Fruit fly (Drosophila melanogaster) whole organism, embryonic: ENCODE data around the gene CSN5.

ENCODE experiments used
- BEAF-32 ChIP-seq: fragments of 200-800 bp; sonication (Bioruptor generic); optimal IDR thresholded peaks from 3 replicates; lab custom pipeline; 2017; ENCODE audit warnings: missing biosample characterization, missing genetic modification characterization, mild to moderate bottlenecking, moderate library complexity, missing genetic modification reagents
- Bgb ChIP-seq: fragments of 200-800 bp; sonication (Bioruptor generic); IDR thresholded peaks from 2 replicates; pipeline ENCODE4 v1.3.6; 2022; ENCODE audit warnings: missing biosample characterization, missing genetic modification characterization; ENCODE audit not compliant: partially characterized antibody
- CG10267 ChIP-seq: fragments of 200-800 bp; sonication (Bioruptor generic); optimal IDR thresholded peaks from 2 replicates; lab custom pipeline; 2018; ENCODE audit warnings: missing biosample characterization, mild to moderate bottlenecking, missing genetic modification characterization, moderate library complexity
- CG10274 ChIP-seq: fragments of 200-800 bp; sonication (Bioruptor generic); optimal IDR thresholded peaks from 3 replicates; lab custom pipeline; 2017; ENCODE audit warnings: missing biosample characterization, mild to moderate bottlenecking, missing genetic modification characterization
- CG10431 ChIP-seq: fragments of 200-800 bp; sonication (Bioruptor generic); optimal IDR thresholded peaks from 3 replicates; lab custom pipeline; 2018; ENCODE audit warnings: missing biosample characterization, mild to moderate bottlenecking, missing genetic modification characterization
- CG11504 ChIP-seq: fragments of 200-800 bp; sonication (Bioruptor generic); optimal IDR thresholded peaks from 3 replicates; lab custom pipeline; 2019; ENCODE audit warnings: missing biosample characterization, mild to moderate bottlenecking, missing genetic modification characterization, moderate library complexity
- CG1233 ChIP-seq: fragments of 200-800 bp; sonication (Bioruptor generic); optimal IDR thresholded peaks from 4 replicates; lab custom pipeline; 2018; ENCODE audit warnings: missing biosample characterization, mild to moderate bottlenecking, missing genetic modification characterization
- CG13123 ChIP-seq: fragments of 200-800 bp; sonication (Bioruptor generic); optimal IDR thresholded peaks from 2 replicates; lab custom pipeline; 2016; ENCODE audit warnings: missing biosample characterization, missing genetic modification characterization
- CG15269 ChIP-seq: fragments of 200-800 bp; sonication (Bioruptor generic); optimal IDR thresholded peaks from 2 replicates; lab custom pipeline; 2018; ENCODE audit warnings: missing biosample characterization, mild to moderate bottlenecking, missing genetic modification characterization, moderate library complexity
- CG15696 ChIP-seq: fragments of 200-800 bp; sonication (Bioruptor generic); optimal IDR thresholded peaks from 2 replicates; lab custom pipeline; 2019; ENCODE audit warnings: missing biosample characterization, mild to moderate bottlenecking, missing genetic modification characterization, moderate library complexity
- CG1647 ChIP-seq: fragments of 200-800 bp; sonication (Bioruptor generic); optimal IDR thresholded peaks from 3 replicates; lab custom pipeline; 2016; ENCODE audit warnings: missing biosample characterization, missing genetic modification characterization
- CG34224 ChIP-seq: fragments of 200-800 bp; sonication (Bioruptor generic); IDR thresholded peaks from 3 replicates; pipeline ENCODE4 v1.3.6; 2022; ENCODE audit warnings: missing biosample characterization, missing genetic modification characterization; ENCODE audit not compliant: partially characterized antibody
- CG3726 ChIP-seq: fragments of 200-800 bp; sonication (Bioruptor generic); IDR thresholded peaks from 3 replicates; pipeline ENCODE4, ENCODE4 v1.3.6; 2022; ENCODE audit warnings: missing biosample characterization, missing genetic modification characterization
- CG3838 ChIP-seq: fragments of 200-800 bp; sonication (Bioruptor generic); optimal IDR thresholded peaks from 3 replicates; lab custom pipeline; 2016; ENCODE audit warnings: missing biosample characterization, missing genetic modification characterization
- CG3847 ChIP-seq: fragments of 200-800 bp; sonication (Bioruptor generic); IDR thresholded peaks from 2 replicates; pipeline ENCODE4 v1.3.6; 2022; ENCODE audit warnings: missing biosample characterization, missing genetic modification characterization
- CG4617 ChIP-seq: fragments of 200-800 bp; sonication (Bioruptor generic); optimal IDR thresholded peaks from 3 replicates; lab custom pipeline; 2016; ENCODE audit warnings: missing biosample characterization, missing genetic modification characterization, borderline replicate concordance
- CG6272 ChIP-seq: fragments of 200-800 bp; sonication (Bioruptor generic); IDR thresholded peaks from 2 replicates; pipeline ENCODE4 v1.3.6; 2022; ENCODE audit warnings: missing biosample characterization, missing genetic modification characterization
- CG6791 ChIP-seq: fragments of 200-800 bp; sonication (Bioruptor generic); IDR thresholded peaks from 3 replicates; pipeline ENCODE4 v1.3.6; 2022; ENCODE audit warnings: missing biosample characterization, missing genetic modification characterization; ENCODE audit not compliant: partially characterized antibody
- CG7271 ChIP-seq: fragments of 200-800 bp; sonication (Bioruptor generic); optimal IDR thresholded peaks from 2 replicates; lab custom pipeline; 2018; ENCODE audit warnings: missing biosample characterization, mild to moderate bottlenecking, missing genetic modification characterization, moderate library complexity
- CG7963 ChIP-seq: fragments of 200-800 bp; sonication (Bioruptor generic); IDR thresholded peaks from 3 replicates; pipeline ENCODE4 v1.3.6; 2022; ENCODE audit warnings: missing biosample characterization, missing genetic modification characterization; ENCODE audit not compliant: partially characterized antibody
- CG9215 ChIP-seq: fragments of 200-800 bp; sonication (Bioruptor generic); IDR thresholded peaks from 2 replicates; pipeline ENCODE4 v1.3.6; 2022; ENCODE audit warnings: missing biosample characterization, missing genetic modification characterization
- CoRest ChIP-seq: fragments of 200-800 bp; sonication (Bioruptor generic); optimal IDR thresholded peaks from 3 replicates; lab custom pipeline; 2018; ENCODE audit warnings: missing biosample characterization, mild to moderate bottlenecking, missing genetic modification characterization, moderate library complexity
- D19A ChIP-seq: fragments of 200-800 bp; optimal IDR thresholded peaks from 3 replicates; lab custom pipeline; 2019; ENCODE audit warnings: missing biosample characterization, mild to moderate bottlenecking, missing genetic modification characterization, moderate library complexity
- Dp ChIP-seq: fragments of 200-800 bp; sonication (Bioruptor generic); optimal IDR thresholded peaks from 2 replicates; lab custom pipeline; 2018; ENCODE audit warnings: missing biosample characterization, mild to moderate bottlenecking, missing genetic modification characterization, moderate library complexity
- Ets97D ChIP-seq: fragments of 200-800 bp; sonication (Bioruptor generic); optimal IDR thresholded peaks from 3 replicates; lab custom pipeline; 2016; ENCODE audit warnings: missing biosample characterization, missing genetic modification characterization
- HLH4C ChIP-seq: fragments of 200-800 bp; sonication (Bioruptor generic); IDR thresholded peaks from 3 replicates; pipeline ENCODE4 v1.3.6; 2022; ENCODE audit warnings: missing biosample characterization, missing genetic modification characterization; ENCODE audit not compliant: partially characterized antibody
- Hmx ChIP-seq: fragments of 200-800 bp; sonication (Bioruptor generic); optimal IDR thresholded peaks from 2 replicates; lab custom pipeline; 2016; ENCODE audit warnings: missing biosample characterization, missing genetic modification characterization
- Hr3 ChIP-seq: fragments of 200-800 bp; sonication (Bioruptor generic); optimal IDR thresholded peaks from 3 replicates; lab custom pipeline; 2016; ENCODE audit warnings: missing biosample characterization, missing genetic modification characterization
- Myb ChIP-seq: fragments of 200-800 bp; sonication (Bioruptor generic); optimal IDR thresholded peaks from 2 replicates; lab custom pipeline; 2016; ENCODE audit warnings: missing biosample characterization, missing genetic modification characterization
- Neu2 ChIP-seq: fragments of 200-800 bp; sonication (Bioruptor generic); optimal IDR thresholded peaks from 3 replicates; lab custom pipeline; 2016; ENCODE audit warnings: missing biosample characterization, missing genetic modification characterization, borderline replicate concordance
- NfI ChIP-seq: fragments of 200-800 bp; sonication (Bioruptor generic); optimal IDR thresholded peaks from 3 replicates; lab custom pipeline; 2018; ENCODE audit warnings: missing biosample characterization, mild to moderate bottlenecking, missing genetic modification characterization, moderate library complexity
- Poxn ChIP-seq: fragments of 200-800 bp; sonication (Bioruptor generic); IDR thresholded peaks from 2 replicates; pipeline ENCODE4 v1.3.6; 2022; ENCODE audit warnings: missing biosample characterization, missing genetic modification characterization
- Sox102F ChIP-seq: fragments of 200-800 bp; sonication (Bioruptor generic); optimal IDR thresholded peaks from 2 replicates; lab custom pipeline; 2018; ENCODE audit warnings: missing biosample characterization, mild to moderate bottlenecking, missing genetic modification characterization, moderate library complexity
- YL-1 ChIP-seq: fragments of 200-800 bp; sonication (Bioruptor generic); optimal IDR thresholded peaks from 3 replicates; lab custom pipeline; 2017; ENCODE audit warnings: missing biosample characterization, mild to moderate bottlenecking, missing genetic modification characterization
- crol ChIP-seq: fragments of 200-800 bp; sonication (Bioruptor generic); IDR thresholded peaks from 2 replicates; pipeline ENCODE4 v1.3.6; 2022; ENCODE audit warnings: missing biosample characterization, missing genetic modification characterization
- cwo ChIP-seq: fragments of 200-800 bp; sonication (Bioruptor generic); optimal IDR thresholded peaks from 3 replicates; lab custom pipeline; 2017; ENCODE audit warnings: missing biosample characterization, missing genetic modification characterization, mild to moderate bottlenecking, moderate library complexity, missing genetic modification reagents
- gem ChIP-seq: fragments of 200-800 bp; sonication (Bioruptor generic); optimal IDR thresholded peaks from 2 replicates; lab custom pipeline; 2019; ENCODE audit warnings: missing biosample characterization, mild to moderate bottlenecking, missing genetic modification characterization, moderate library complexity
- hbn ChIP-seq: fragments of 200-800 bp; sonication (Bioruptor generic); IDR thresholded peaks from 2 replicates; pipeline ENCODE4 v1.3.6; 2022; ENCODE audit warnings: missing biosample characterization, missing genetic modification characterization; ENCODE audit not compliant: partially characterized antibody
- kni ChIP-seq: fragments of 200-800 bp; sonication (Bioruptor generic); optimal IDR thresholded peaks from 3 replicates; lab custom pipeline; 2017; ENCODE audit warnings: mild to moderate bottlenecking, missing biosample characterization, missing genetic modification reagents, missing genetic modification characterization
- lov ChIP-seq, 2 experiments: fragments of 200-800 bp in 1 of 2; fragments of >200 bp in 1 of 2; sonication (Bioruptor generic) in 1 of 2; IDR thresholded peaks in 1 of 2; optimal IDR thresholded peaks in 1 of 2; 2 replicates in 1 of 2; 3 replicates in 1 of 2; pipeline versions ENCODE4 v1.3.6 to Lab custom; 2017 to 2022; ENCODE audit warnings: missing biosample characterization in 1 of 2, missing genetic modification characterization in 1 of 2
- mld ChIP-seq: fragments of 200-800 bp; sonication (Bioruptor generic); IDR thresholded peaks from 3 replicates; pipeline ENCODE4 v1.3.6; 2022; ENCODE audit warnings: missing biosample characterization, missing genetic modification characterization; ENCODE audit not compliant: partially characterized antibody
- nerfin-2 ChIP-seq: fragments of 200-800 bp; sonication (Bioruptor generic); IDR thresholded peaks from 2 replicates; pipeline ENCODE4 v1.3.6; 2022; ENCODE audit warnings: missing biosample characterization, missing genetic modification characterization; ENCODE audit not compliant: partially characterized antibody
- nmo ChIP-seq: fragments of 200-800 bp; sonication (Bioruptor generic); optimal IDR thresholded peaks from 2 replicates; lab custom pipeline; 2018; ENCODE audit warnings: missing biosample characterization, mild to moderate bottlenecking, missing genetic modification characterization, moderate library complexity
- pzg ChIP-seq: fragments of 200-800 bp; sonication (Bioruptor generic); optimal IDR thresholded peaks from 3 replicates; lab custom pipeline; 2018; ENCODE audit warnings: missing biosample characterization, mild to moderate bottlenecking, missing genetic modification characterization, moderate library complexity
- sens ChIP-seq: fragments of 200-800 bp; sonication (Bioruptor generic); peaks from one replicate; lab custom pipeline; 2016; ENCODE audit warnings: missing biosample characterization, missing genetic modification characterization
- sna ChIP-seq: fragments of 200-800 bp; sonication (Bioruptor generic); IDR thresholded peaks from 2 replicates; pipeline ENCODE4 v1.3.6; 2022; ENCODE audit warnings: missing biosample characterization, missing genetic modification characterization; ENCODE audit not compliant: partially characterized antibody
- tap ChIP-seq: fragments of 200-800 bp; optimal IDR thresholded peaks from 3 replicates; lab custom pipeline; 2019; ENCODE audit warnings: missing biosample characterization, mild to moderate bottlenecking, missing genetic modification characterization, moderate library complexity

CSN5 gene

DNA sequence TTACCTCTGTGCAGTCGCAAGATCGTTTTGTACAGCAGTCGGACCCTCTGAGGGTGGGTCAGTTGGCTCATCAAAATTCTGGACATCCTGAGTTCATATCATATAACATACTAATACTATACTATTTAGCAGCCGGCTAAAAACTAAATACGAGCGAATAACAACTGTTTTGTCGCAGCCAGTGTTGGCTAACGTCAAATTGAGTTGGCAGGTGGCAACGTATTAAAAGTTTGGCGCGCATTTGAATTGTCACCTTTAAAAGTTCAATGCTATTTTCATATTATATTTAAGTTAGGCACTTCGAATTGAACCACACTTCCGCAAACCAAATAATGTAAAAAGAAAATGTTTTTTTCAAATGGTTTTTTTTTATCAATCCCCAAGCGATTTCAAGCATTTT is 12.4 kb downstream of the CSN5 start, which contains the start of gene Sdhaf3 (continued):
- TF ChIP-seq Dp (GFP tag; lab: Kevin White, UChicago) (peak; percentile 89), CG10274 (no peak), BEAF-32 (GFP tag; lab: Kevin White, UChicago) (peak; percentile 32), CG4617 (GFP tag; lab: Kevin White, UChicago) (peak; percentile 5), Myb (peak; percentile 25), CG10267 (tag; lab: Kevin White, UChicago) (peak; percentile 89), CG6272 (GFP tag; lab: Robert Waterston, UW) (no peak), pzg (peak; percentile 56), tap (tag; lab: Kevin White, UChicago) (no peak), CG3847 (GFP tag; lab: Robert Waterston, UW) (peak; percentile 31; the same call in 1 of the 2 replicates), CG3726 (GFP tag; lab: Robert Waterston, UW) (no peak), CG7271 (tag; lab: Kevin White, UChicago) (no peak), lov (optimal IDR thresholded peaks at IDR 0.05; lab: Kevin White, UChicago) (no peak), lov (GFP tag; IDR thresholded peaks at IDR 0.05; lab: Robert Waterston, UW) (no peak), CoRest (tag; lab: Kevin White, UChicago) (no peak)
- TF ChIP-seq, all 482 proteins: peak for 26

dm6 chr3R:16483877-16484417 is 14.0 kb downstream of the CSN5 start, which contains the start of gene Der-2:
Gene Der-2 (minus strand): TSS chr3R:16484223.
- TF ChIP-seq sna (GFP tag; lab: Robert Waterston, UW) (peak; percentile 97), gem (tag; lab: Kevin White, UChicago) (no peak), NfI (no peak), HLH4C (peak; percentile 83), CG15269 (no peak), CG6791 (peak; percentile 93), CG3838 (GFP tag; lab: Kevin White, UChicago) (no peak), Poxn (GFP tag; lab: Robert Waterston, UW) (no peak), CG11504 (tag; lab: Kevin White, UChicago) (no peak), nmo (GFP tag; lab: Kevin White, UChicago) (peak; percentile 1), nerfin-2 (GFP tag; lab: Robert Waterston, UW) (peak; percentile 64), CG7963 (GFP tag; lab: Robert Waterston, UW) (peak; percentile 77), CG10431 (no peak), sens (peak; percentile 63), Hr3 (GFP tag; lab: Kevin White, UChicago) (no peak), cwo (no peak), YL-1 (peak; percentile 5), D19A (tag; lab: Kevin White, UChicago) (no peak), crol (GFP tag; lab: Robert Waterston, UW) (no peak), mld (peak; percentile 87), Bgb (GFP tag; lab: Robert Waterston, UW) (peak; percentile 92), Hmx (GFP tag; lab: Kevin White, UChicago) (no peak), CG1647 (GFP tag; lab: Kevin White, UChicago) (no peak), CG9215 (GFP tag; lab: Robert Waterston, UW) (no peak), CG1233 (GFP tag; lab: Kevin White, UChicago) (no peak), Ets97D (GFP tag; lab: Kevin White, UChicago) (no peak), CG34224 (GFP tag; lab: Robert Waterston, UW) (peak; percentile 96), kni (GFP tag; lab: Kevin White, UChicago) (no peak), Neu2 (no peak), CG4617 (GFP tag; lab: Kevin White, UChicago) (peak; percentile 49), CG13123 (no peak), hbn (GFP tag; lab: Robert Waterston, UW) (peak; percentile 90), CG15696 (tag; lab: Kevin White, UChicago) (no peak), Sox102F (GFP tag; lab: Kevin White, UChicago) (no peak)
